Worm (Caenorhabditis elegans): ENCODE measurements around the gene T22F7.1.

- TF ChIP-seq egl-27 (tag; optimal IDR thresholded peaks at IDR 0.05) (no peak), nhr-237 (tag; optimal IDR thresholded peaks at IDR 0.05) (no peak), nhr-77 (tag; optimal IDR thresholded peaks at IDR 0.05) (no peak), nhr-25 (tag; optimal IDR thresholded peaks at IDR 0.05) (no peak), unc-62 (GFP tag; optimal IDR thresholded peaks at IDR 0.05) (no peak), pha-4 (tag; optimal IDR thresholded peaks at IDR 0.05) (peak; percentile 16), unc-39 (tag; optimal IDR thresholded peaks at IDR 0.05) (no peak), ceh-82 (tag; optimal IDR thresholded peaks at IDR 0.05) (no peak), snpc-4 (tag; optimal IDR thresholded peaks at IDR 0.05) (no peak), nhr-11 (tag; optimal IDR thresholded peaks at IDR 0.05) (no peak), ama-1 (optimal IDR thresholded peaks at IDR 0.05) (no peak), daf-12 (tag; optimal IDR thresholded peaks at IDR 0.05) (no peak), hmg-11 (tag; optimal IDR thresholded peaks at IDR 0.05) (no peak)
Measured at ce11 chrIII:513360-513759, 28.5 kb upstream of the T22F7.1 start.
